Worm (Caenorhabditis elegans): ENCODE results near the gene col-157.

The col-157 gene

ce11 chrV:11492456-11492855, 8.6 kb downstream of the col-157 start, which contains the start of gene T11F9.21:
T11F9.21 (plus strand) TSS chrV:11492756.
- TF ChIP-seq ceh-43 (GFP tag; optimal IDR thresholded peaks at IDR 0.05) (no peak), nhr-2 (tag; optimal IDR thresholded peaks at IDR 0.05) (no peak), flh-1 (GFP tag; optimal IDR thresholded peaks at IDR 0.05) (no peak), sptf-1 (tag; optimal IDR thresholded peaks at IDR 0.05) (no peak), ztf-11 (tag; optimal IDR thresholded peaks at IDR 0.05) (no peak), nhr-12 (tag; optimal IDR thresholded peaks at IDR 0.05) (no peak), ces-1 (GFP tag; optimal IDR thresholded peaks at IDR 0.05) (no peak), lin-32 (GFP tag; optimal IDR thresholded peaks at IDR 0.05) (no peak), drap-1 (GFP tag; optimal IDR thresholded peaks at IDR 0.05) (no peak), M03D4.4 (tag; optimal IDR thresholded peaks at IDR 0.05) (no peak)

ce11 chrV:11496283-11496682, 12.4 kb downstream of the col-157 start, which contains the start of gene htrl-1:
htrl-1 (minus strand) TSS chrV:11496383.
- no peak for TF ChIP-seq snpc-4 (tag; optimal IDR thresholded peaks at IDR 0.05)
- no peak for TF ChIP-seq sem-2 (GFP tag; optimal IDR thresholded peaks at IDR 0.05)
- no peak for TF ChIP-seq nhr-28 (tag; optimal IDR thresholded peaks at IDR 0.05)
- no peak for TF ChIP-seq ceh-43 (GFP tag; optimal IDR thresholded peaks at IDR 0.05)
- TF ChIP-seq unc-62 (GFP tag; optimal IDR thresholded peaks at IDR 0.05) = no peak
- TF ChIP-seq cnd-1 (tag; optimal IDR thresholded peaks at IDR 0.05) = no peak
- no peak for TF ChIP-seq nhr-76 (tag; optimal IDR thresholded peaks at IDR 0.05)
- no peak for TF ChIP-seq flh-1 (GFP tag; optimal IDR thresholded peaks at IDR 0.05)
- no peak for TF ChIP-seq unc-120 (tag; optimal IDR thresholded peaks at IDR 0.05; ENCODE audit: poor library complexity, severe bottlenecking)
- no peak for TF ChIP-seq M03D4.4 (tag; optimal IDR thresholded peaks at IDR 0.05)
- TF ChIP-seq tbx-8 (GFP tag; optimal IDR thresholded peaks at IDR 0.05) = no peak
- no peak for TF ChIP-seq zip-8 (tag; optimal IDR thresholded peaks at IDR 0.05)
- TF ChIP-seq mab-5 (tag; optimal IDR thresholded peaks at IDR 0.05) = no peak

ce11 chrV:11497475-11497874, 13.6 kb downstream of the col-157 start:
- no peak for TF ChIP-seq drap-1 (GFP tag; optimal IDR thresholded peaks at IDR 0.05)
- TF ChIP-seq lsy-2 (tag; optimal IDR thresholded peaks at IDR 0.05) = no peak
- TF ChIP-seq ham-2 (GFP tag; optimal IDR thresholded peaks at IDR 0.05) = no peak
- TF ChIP-seq ztf-11 (tag; optimal IDR thresholded peaks at IDR 0.05) = no peak

- TF ChIP-seq flh-1 (GFP tag; optimal IDR thresholded peaks at IDR 0.05) = no peak
- no peak for TF ChIP-seq mep-1 (tag; optimal IDR thresholded peaks at IDR 0.05)
- TF ChIP-seq zip-8 (tag; optimal IDR thresholded peaks at IDR 0.05) = no peak
- no peak for TF ChIP-seq lsy-2 (tag; optimal IDR thresholded peaks at IDR 0.05)
- no peak for TF ChIP-seq lin-32 (GFP tag; optimal IDR thresholded peaks at IDR 0.05)
- TF ChIP-seq nhr-12 (tag; optimal IDR thresholded peaks at IDR 0.05) = no peak
Observed at ce11 chrV:11499786-11500185, 15.9 kb downstream of the col-157 start.

- TF ChIP-seq lin-13 (tag; optimal IDR thresholded peaks at IDR 0.05) (no peak), unc-62 (GFP tag; optimal IDR thresholded peaks at IDR 0.05) (no peak), elt-3 (tag; optimal IDR thresholded peaks at IDR 0.05) (no peak), ceh-83 (GFP tag; optimal IDR thresholded peaks at IDR 0.05) (no peak), ztf-11 (tag; optimal IDR thresholded peaks at IDR 0.05) (no peak), ceh-39 (tag; optimal IDR thresholded peaks at IDR 0.05) (no peak), nhr-12 (tag; optimal IDR thresholded peaks at IDR 0.05) (no peak), nhr-76 (tag; optimal IDR thresholded peaks at IDR 0.05) (no peak)
Observed at ce11 chrV:11500980-11501379, 17.1 kb downstream of the col-157 start.

- no peak for TF ChIP-seq drap-1 (GFP tag; optimal IDR thresholded peaks at IDR 0.05)
- no peak for TF ChIP-seq mep-1 (tag; optimal IDR thresholded peaks at IDR 0.05)
- TF ChIP-seq tbx-8 (GFP tag; optimal IDR thresholded peaks at IDR 0.05) = no peak
- TF ChIP-seq unc-39 (tag; optimal IDR thresholded peaks at IDR 0.05) = no peak
- TF ChIP-seq ceh-83 (GFP tag; optimal IDR thresholded peaks at IDR 0.05) = no peak
- TF ChIP-seq bed-3 (GFP tag; optimal IDR thresholded peaks at IDR 0.05) = no peak
- no peak for TF ChIP-seq lin-13 (tag; optimal IDR thresholded peaks at IDR 0.05)
- no peak for TF ChIP-seq ceh-43 (GFP tag; optimal IDR thresholded peaks at IDR 0.05)
- no peak for TF ChIP-seq unc-62 (GFP tag; optimal IDR thresholded peaks at IDR 0.05)
- no peak for TF ChIP-seq unc-120 (tag; optimal IDR thresholded peaks at IDR 0.05; ENCODE audit: poor library complexity, severe bottlenecking)
- TF ChIP-seq lsy-2 (tag; optimal IDR thresholded peaks at IDR 0.05) = no peak
- TF ChIP-seq mls-2 (tag; optimal IDR thresholded peaks at IDR 0.05) = no peak
- TF ChIP-seq nhr-2 (tag; optimal IDR thresholded peaks at IDR 0.05) = no peak
- TF ChIP-seq elt-1 (tag; optimal IDR thresholded peaks at IDR 0.05; ENCODE audit: borderline replicate concordance, insufficient read depth) = no peak
- no peak for TF ChIP-seq hlh-1 (tag; optimal IDR thresholded peaks at IDR 0.05)
- TF ChIP-seq ceh-39 (tag; optimal IDR thresholded peaks at IDR 0.05) = no peak
- TF ChIP-seq ham-2 (GFP tag; optimal IDR thresholded peaks at IDR 0.05) = no peak
- no peak for TF ChIP-seq sptf-1 (tag; optimal IDR thresholded peaks at IDR 0.05)
- TF ChIP-seq flh-1 (GFP tag; optimal IDR thresholded peaks at IDR 0.05) = no peak
Observed at ce11 chrV:11503081-11503751, 19.4 kb downstream of the col-157 start, which contains the start of gene C55A6.12. C55A6.12 (minus strand) TSS chrV:11503131.
